Fruit fly (Drosophila melanogaster) whole organism, embryonic: ENCODE measurements around the gene CG4593.

Source experiments
- CoRest ChIP-seq: fragments of 200-800 bp; sonication (Bioruptor generic); optimal IDR thresholded peaks from 3 replicates; lab custom pipeline; 2018; ENCODE audit warnings: missing biosample characterization, mild to moderate bottlenecking, missing genetic modification characterization, moderate library complexity
- Dbx ChIP-seq: fragments of 200-800 bp; sonication (Bioruptor generic); IDR thresholded peaks from 3 replicates; pipeline ENCODE4 v1.3.6; 2022; ENCODE audit warnings: missing biosample characterization, missing genetic modification characterization
- Elba2 ChIP-seq: fragments of 200-800 bp; sonication (Bioruptor generic); optimal IDR thresholded peaks from 3 replicates; lab custom pipeline; 2016; ENCODE audit warnings: missing biosample characterization, missing genetic modification characterization
- Gsc ChIP-seq: fragments of 200-800 bp; sonication (Bioruptor generic); IDR thresholded peaks from 2 replicates; pipeline ENCODE4 v1.3.6; 2022; ENCODE audit warnings: missing biosample characterization, missing genetic modification characterization
- Sin3A ChIP-seq: fragments of >200 bp; optimal IDR thresholded peaks from 2 replicates; lab custom pipeline; 2018
- bab2 ChIP-seq: fragments of 200-800 bp; sonication (Bioruptor generic); optimal IDR thresholded peaks from 2 replicates; lab custom pipeline; 2016; ENCODE audit warnings: missing biosample characterization, missing genetic modification characterization
- gsb ChIP-seq: fragments of 200-800 bp; sonication (Bioruptor generic); IDR thresholded peaks from 2 replicates; pipeline ENCODE4 v1.3.6; 2022; ENCODE audit warnings: missing biosample characterization, missing genetic modification characterization
- jigr1 ChIP-seq: fragments of 200-800 bp; sonication (Bioruptor generic); IDR thresholded peaks from 3 replicates; pipeline ENCODE4 v1.3.6; 2022; ENCODE audit warnings: missing biosample characterization, missing genetic modification characterization
- pita ChIP-seq: fragments of 200-800 bp; sonication (Bioruptor generic); optimal IDR thresholded peaks from 2 replicates; lab custom pipeline; 2017; ENCODE audit warnings: missing biosample characterization, mild to moderate bottlenecking, missing genetic modification characterization
- so ChIP-seq: fragments of 200-800 bp; sonication (Bioruptor generic); IDR thresholded peaks from 3 replicates; pipeline ENCODE4 v1.3.6; 2022; ENCODE audit warnings: missing biosample characterization, missing genetic modification characterization
- ttk ChIP-seq: fragments of 200-800 bp; sonication (Bioruptor generic); IDR thresholded peaks from 2 replicates; pipeline ENCODE4 v2.1.2; 2022; ENCODE audit warnings: missing biosample characterization, missing genetic modification characterization
- wek ChIP-seq: fragments of 200-800 bp; sonication (Bioruptor generic); optimal IDR thresholded peaks from 3 replicates; lab custom pipeline; 2018; ENCODE audit warnings: missing biosample characterization, mild to moderate bottlenecking, missing genetic modification characterization, moderate library complexity

dm6 chrX:6997653-6998491, 15.8 kb upstream of the CG4593 start:
- no peak for TF ChIP-seq Dbx (GFP tag; lab: Robert Waterston, UW)
- TF ChIP-seq so (GFP tag; lab: Robert Waterston, UW) = no peak
- no peak for TF ChIP-seq jigr1 (GFP tag; lab: Robert Waterston, UW)
- TF ChIP-seq wek = no peak
- peak; percentile 56 for TF ChIP-seq CoRest (tag; lab: Kevin White, UChicago)
- no peak for TF ChIP-seq Gsc (GFP tag; lab: Robert Waterston, UW)
- no peak for TF ChIP-seq ttk (GFP tag; lab: Robert Waterston, UW)
- no peak for TF ChIP-seq Sin3A
- TF ChIP-seq gsb (GFP tag; lab: Robert Waterston, UW) = no peak
- no peak for TF ChIP-seq Elba2 (GFP tag; lab: Kevin White, UChicago)
- no peak for TF ChIP-seq pita (GFP tag; lab: Kevin White, UChicago)
- peak; percentile 8 for TF ChIP-seq bab2
